Fruit fly (Drosophila melanogaster): ENCODE measurements around the gene CG14297.

CG14297 gene

dm6 chr3R:18912782-18913331 lies 14.9 kb downstream of the CG14297 start, which contains the start of gene Sgsh:
TSS of gene Sgsh (minus strand) at chr3R:18912922.
- TF ChIP-seq dsx (GFP tag; optimal IDR thresholded peaks at IDR 0.05; ENCODE audit: poor library complexity, severe bottlenecking) (peak; percentile 1), CG6808 (GFP tag; optimal IDR thresholded peaks at IDR 0.05) (peak; percentile 23), cyc (GFP tag; optimal IDR thresholded peaks at IDR 0.05) (peak; percentile 32), CG6792 (GFP tag; optimal IDR thresholded peaks at IDR 0.05) (peak; percentile 1), lz (GFP tag; optimal IDR thresholded peaks at IDR 0.05) (peak; percentile 16), Hr4 (GFP tag; optimal IDR thresholded peaks at IDR 0.05) (peak; percentile 29), Met (GFP tag; optimal IDR thresholded peaks at IDR 0.05) (peak; percentile 48), CG4318 (GFP tag; optimal IDR thresholded peaks at IDR 0.05) (no peak), fd59A (GFP tag; optimal IDR thresholded peaks at IDR 0.05) (no peak), CG11294 (GFP tag; IDR thresholded peaks at IDR 0.05) (no peak), svp (GFP tag) (peak; percentile 43), CG10631 (GFP tag; optimal IDR thresholded peaks at IDR 0.05) (peak; percentile 26), Eip78C (GFP tag) (peak; percentile 70), CG15336 (GFP tag; IDR thresholded peaks at IDR 0.05) (peak; percentile 22; the same call in 1 of the 2 replicates), CG32006 (GFP tag; optimal IDR thresholded peaks at IDR 0.05) (peak; percentile 26), CG11762 (GFP tag; optimal IDR thresholded peaks at IDR 0.05; ENCODE audit: insufficient read depth) (no peak), achi (GFP tag; optimal IDR thresholded peaks at IDR 0.05) (no peak), Sox102F (GFP tag; optimal IDR thresholded peaks at IDR 0.05) (peak; percentile 32), CG6163 (GFP tag; IDR thresholded peaks at IDR 0.05) (no peak), CG10669 (GFP tag; optimal IDR thresholded peaks at IDR 0.05) (peak; percentile 19), Eip75B (GFP tag; optimal IDR thresholded peaks at IDR 0.05) (peak; percentile 30), esn (GFP tag; optimal IDR thresholded peaks at IDR 0.05) (peak; percentile 38), topi (GFP tag; optimal IDR thresholded peaks at IDR 0.05) (peak; percentile 22), CG9139 (GFP tag; optimal IDR thresholded peaks at IDR 0.05) (peak; percentile 10), CG6854 (GFP tag; optimal IDR thresholded peaks at IDR 0.05) (peak; percentile 47)

DNA sequence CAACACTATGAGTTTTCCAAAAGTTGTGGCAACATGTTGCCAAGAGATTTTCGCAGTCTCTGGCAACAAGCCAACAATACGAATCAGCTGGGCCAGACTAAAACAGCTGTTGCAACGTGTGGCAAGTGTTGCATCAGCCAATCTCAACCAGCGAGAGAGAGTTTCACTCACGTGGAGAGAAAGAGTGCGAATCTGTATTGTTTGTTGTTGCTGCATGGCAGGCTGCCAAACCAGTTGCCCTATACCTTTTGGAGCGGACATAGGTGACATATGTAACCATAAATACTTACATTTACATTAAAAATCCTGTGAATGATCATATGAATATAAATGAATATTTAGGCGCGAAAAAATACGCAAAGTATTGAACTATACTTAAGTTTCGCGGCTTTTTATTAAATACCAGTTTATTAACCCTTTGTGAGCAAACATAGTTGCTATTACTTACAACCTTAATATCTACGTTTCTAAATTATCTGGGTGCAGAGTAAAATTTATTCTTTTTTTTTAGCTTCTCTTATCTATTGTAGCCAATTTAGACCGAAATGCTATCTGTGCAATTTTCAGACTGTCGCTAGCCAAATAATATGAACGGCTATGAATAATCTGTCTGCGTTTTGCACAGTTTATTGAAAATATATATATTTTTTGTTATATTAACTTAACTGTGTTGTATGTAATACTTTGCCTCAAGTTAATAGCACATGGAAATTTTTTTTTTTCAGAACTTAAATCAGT lies 16.1 kb downstream of the CG14297 start:
- TF ChIP-seq acj6 (GFP tag; optimal IDR thresholded peaks at IDR 0.05) (peak; percentile 55), net (GFP tag; optimal IDR thresholded peaks at IDR 0.05) (peak; percentile 50), topi (GFP tag; optimal IDR thresholded peaks at IDR 0.05) (peak; percentile 48), lz (GFP tag; optimal IDR thresholded peaks at IDR 0.05) (peak; percentile 35), achi (GFP tag; optimal IDR thresholded peaks at IDR 0.05) (peak; percentile 35), CG11902 (GFP tag; optimal IDR thresholded peaks at IDR 0.05) (no peak), CG6276 (GFP tag; optimal IDR thresholded peaks at IDR 0.05) (peak; percentile 61), salr (GFP tag; optimal IDR thresholded peaks at IDR 0.05) (peak; percentile 21 to 90), CG6854 (GFP tag; optimal IDR thresholded peaks at IDR 0.05) (no peak), Sox102F (GFP tag; optimal IDR thresholded peaks at IDR 0.05) (peak; percentile 71), Blimp-1 (GFP tag; optimal IDR thresholded peaks at IDR 0.05) (peak; percentile 4), dsx (GFP tag; optimal IDR thresholded peaks at IDR 0.05; ENCODE audit: poor library complexity, severe bottlenecking) (peak; percentile 41), CG15336 (GFP tag; IDR thresholded peaks at IDR 0.05) (peak; percentile 37; the same call in 1 of the 2 replicates), Eip75B (GFP tag; optimal IDR thresholded peaks at IDR 0.05) (peak; percentile 57), Sox14 (GFP tag; optimal IDR thresholded peaks at IDR 0.05) (peak; percentile 54), CG6808 (GFP tag; optimal IDR thresholded peaks at IDR 0.05) (peak; percentile 30), esn (GFP tag; optimal IDR thresholded peaks at IDR 0.05) (peak; percentile 72), Ets96B (tag; optimal IDR thresholded peaks at IDR 0.05) (peak; percentile 45), CG32006 (GFP tag; optimal IDR thresholded peaks at IDR 0.05) (peak; percentile 87), CG10669 (GFP tag; optimal IDR thresholded peaks at IDR 0.05) (peak; percentile 56), eg (GFP tag; IDR thresholded peaks at IDR 0.05) (peak; percentile 73), Ets21C (GFP tag; optimal IDR thresholded peaks at IDR 0.05) (peak; percentile 48), CG11762 (GFP tag; optimal IDR thresholded peaks at IDR 0.05; ENCODE audit: insufficient read depth) (peak; percentile 36), CG16779 (tag; optimal IDR thresholded peaks at IDR 0.05) (no peak), CG4318 (GFP tag; optimal IDR thresholded peaks at IDR 0.05) (peak; percentile 83), Smox (GFP tag; optimal IDR thresholded peaks at IDR 0.05) (peak; percentile 64), CG9139 (GFP tag; optimal IDR thresholded peaks at IDR 0.05) (no peak), cyc (GFP tag; optimal IDR thresholded peaks at IDR 0.05) (peak; percentile 46), CG8319 (GFP tag; optimal IDR thresholded peaks at IDR 0.05) (no peak), svp (GFP tag) (peak; percentile 81), fd85E (GFP tag; optimal IDR thresholded peaks at IDR 0.05) (no peak), Eip78C (GFP tag) (peak; percentile 76), ss (GFP tag; optimal IDR thresholded peaks at IDR 0.05) (peak; percentile 11 to 25), CG6163 (GFP tag; IDR thresholded peaks at IDR 0.05) (peak; percentile 81), pdm3 (GFP tag; optimal IDR thresholded peaks at IDR 0.05) (peak; percentile 60), Hr38 (GFP tag; optimal IDR thresholded peaks at IDR 0.05) (no peak), Hr39 (GFP tag; optimal IDR thresholded peaks at IDR 0.05) (peak; percentile 68), CG8632 (GFP tag; optimal IDR thresholded peaks at IDR 0.05) (peak; percentile 30)
